Worm (Caenorhabditis elegans) whole organism, midembryonic: Measurements from ENCODE around the gene C37C3.12.

Experiments
- T22C8.4 ChIP-seq: fragments of 200-800 bp; sonication (Bioruptor generic); IDR thresholded peaks from 2 replicates; pipeline ENCODE4 v1.3.6; 2022; ENCODE audit warnings: missing genetic modification characterization, missing compliant biosample characterization
- cog-1 ChIP-seq: sonication (generic microtip); optimal IDR thresholded peaks from 2 replicates; lab custom pipeline; 2016; ENCODE audit warnings: missing genetic modification characterization, missing compliant biosample characterization
- flt-1 ChIP-seq: fragments of 200-800 bp; sonication (Bioruptor generic); IDR thresholded peaks from 2 replicates; pipeline ENCODE4 v1.3.6; 2022; ENCODE audit warnings: missing genetic modification characterization, missing compliant biosample characterization
- klf-2 ChIP-seq: fragments of 200-800 bp; sonication (Bioruptor generic); conservative IDR thresholded peaks from 2 replicates; pipeline ENCODE4 v1.3.6; 2022; ENCODE audit warnings: missing genetic modification reagents, missing genetic modification characterization, missing compliant biosample characterization
- ref-1 ChIP-seq: fragments of 200-800 bp; sonication (Bioruptor generic); conservative IDR thresholded peaks from 2 replicates; pipeline ENCODE4 v1.3.6; 2022; ENCODE audit warnings: missing genetic modification reagents, missing genetic modification characterization, missing compliant biosample characterization
- tab-1 ChIP-seq: fragments of 200-800 bp; sonication (Bioruptor generic); IDR thresholded peaks from 2 replicates; pipeline ENCODE4 v1.3.6; 2022; ENCODE audit warnings: missing genetic modification characterization, missing compliant biosample characterization
- ztf-23 ChIP-seq: fragments of 200-800 bp; sonication (Bioruptor generic); IDR thresholded peaks from 2 replicates; pipeline ENCODE4 v1.3.6; 2022; ENCODE audit warnings: missing genetic modification reagents, missing genetic modification characterization, missing compliant biosample characterization
- ztf-29 ChIP-seq: fragments of 200-800 bp; sonication (Bioruptor generic); IDR thresholded peaks from 2 replicates; pipeline ENCODE4 v1.3.6; 2022; ENCODE audit warnings: missing genetic modification reagents, missing genetic modification characterization, missing compliant biosample characterization

- TF ChIP-seq T22C8.4 (GFP tag; lab: Robert Waterston, UW) (no peak), klf-2 (no peak), ref-1 (GFP tag; lab: Robert Waterston, UW) (no peak), ztf-23 (GFP tag; lab: Robert Waterston, UW) (no peak), tab-1 (no peak), flt-1 (no peak), ztf-29 (GFP tag; lab: Robert Waterston, UW) (no peak), cog-1 (no peak)
Observed at ce11 chrV:7830952-7831351, 8.4 kb downstream of the C37C3.12 start.
